Worm (Caenorhabditis elegans) whole organism, midembryonic: ENCODE data around the gene myo-5.

Source experiments
- T22C8.4 ChIP-seq: fragments of 200-800 bp; sonication (Bioruptor generic); IDR thresholded peaks from 2 replicates; pipeline ENCODE4 v1.3.6; 2022; ENCODE audit warnings: missing genetic modification characterization, missing compliant biosample characterization
- flt-1 ChIP-seq: fragments of 200-800 bp; sonication (Bioruptor generic); IDR thresholded peaks from 2 replicates; pipeline ENCODE4 v1.3.6; 2022; ENCODE audit warnings: missing genetic modification characterization, missing compliant biosample characterization
- klf-2 ChIP-seq: fragments of 200-800 bp; sonication (Bioruptor generic); conservative IDR thresholded peaks from 2 replicates; pipeline ENCODE4 v1.3.6; 2022; ENCODE audit warnings: missing genetic modification reagents, missing genetic modification characterization, missing compliant biosample characterization
- med-1 ChIP-seq: sonication (generic microtip); optimal IDR thresholded peaks from 2 replicates; lab custom pipeline; 2017; ENCODE audit warnings: missing genetic modification characterization, mild to moderate bottlenecking, missing compliant biosample characterization, antibody characterized with exemption, missing genetic modification reagents; ENCODE audit not compliant: insufficient read depth
- ref-1 ChIP-seq: fragments of 200-800 bp; sonication (Bioruptor generic); conservative IDR thresholded peaks from 2 replicates; pipeline ENCODE4 v1.3.6; 2022; ENCODE audit warnings: missing genetic modification reagents, missing genetic modification characterization, missing compliant biosample characterization
- tab-1 ChIP-seq: fragments of 200-800 bp; sonication (Bioruptor generic); IDR thresholded peaks from 2 replicates; pipeline ENCODE4 v1.3.6; 2022; ENCODE audit warnings: missing genetic modification characterization, missing compliant biosample characterization
- ztf-23 ChIP-seq: fragments of 200-800 bp; sonication (Bioruptor generic); IDR thresholded peaks from 2 replicates; pipeline ENCODE4 v1.3.6; 2022; ENCODE audit warnings: missing genetic modification reagents, missing genetic modification characterization, missing compliant biosample characterization

DNA sequence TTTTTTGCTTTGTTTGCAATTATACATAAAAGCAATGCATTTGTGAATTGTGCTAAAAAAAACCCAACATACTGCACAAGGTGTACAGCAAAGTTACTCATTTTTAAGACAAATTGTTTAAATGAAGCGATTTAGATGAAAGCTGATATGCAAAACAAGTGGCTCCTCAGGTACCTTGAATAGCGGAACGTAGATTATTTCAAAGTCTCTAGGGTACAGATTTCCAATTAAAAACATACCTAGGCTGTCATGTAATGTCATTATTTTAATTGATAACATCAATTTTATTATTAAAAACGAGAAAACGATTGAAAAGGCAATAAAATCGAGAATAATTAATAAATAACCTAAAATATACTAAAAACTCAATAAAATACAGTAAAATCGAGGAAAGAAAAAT, 46.7 kb upstream of the myo-5 start, which contains the start of gene str-139:
- TF ChIP-seq ref-1 (GFP tag; lab: Robert Waterston, UW) (no peak), tab-1 (GFP tag; lab: Robert Waterston, UW) (no peak), T22C8.4 (GFP tag; lab: Robert Waterston, UW) (no peak), med-1 (GFP tag; lab: Kevin White, UChicago) (no peak), flt-1 (GFP tag; lab: Robert Waterston, UW) (no peak), ztf-23 (GFP tag; lab: Robert Waterston, UW) (no peak), klf-2 (GFP tag; lab: Robert Waterston, UW) (no peak)
